Worm (Caenorhabditis elegans) whole organism, L3 larva: ENCODE measurements around the gene ttr-7.

Experiments
- ZK546.5 ChIP-seq: sonication (generic microtip); optimal IDR thresholded peaks from 2 replicates; lab custom pipeline; 2017; ENCODE audit warnings: missing biosample characterization, missing genetic modification characterization
- ama-1 ChIP-seq: fragments of 150-350 bp; optimal IDR thresholded peaks from 2 replicates; lab custom pipeline; 2018
- ceh-16 ChIP-seq: sonication (generic microtip); optimal IDR thresholded peaks from 2 replicates; lab custom pipeline; 2017; ENCODE audit warnings: missing biosample characterization, missing genetic modification characterization
- ceh-28 ChIP-seq: fragments of 150-350 bp; optimal IDR thresholded peaks from 2 replicates; lab custom pipeline; 2014; ENCODE audit warnings: missing biosample characterization, missing genetic modification reagents, missing genetic modification characterization
- ceh-82 ChIP-seq: fragments of 150-350 bp; optimal IDR thresholded peaks from 2 replicates; lab custom pipeline; 2014; ENCODE audit warnings: missing biosample characterization, missing genetic modification characterization
- daf-12 ChIP-seq: fragments of 150-350 bp; optimal IDR thresholded peaks from 2 replicates; lab custom pipeline; 2014; ENCODE audit warnings: missing biosample characterization, missing genetic modification reagents, missing genetic modification characterization
- egl-27 ChIP-seq: sonication (generic microtip); optimal IDR thresholded peaks from 4 replicates; lab custom pipeline; 2017; ENCODE audit warnings: missing biosample characterization, missing genetic modification reagents, missing genetic modification characterization
- egl-5 ChIP-seq: fragments of 150-350 bp; optimal IDR thresholded peaks from 2 replicates; lab custom pipeline; 2017; ENCODE audit warnings: missing biosample characterization, missing genetic modification reagents, missing genetic modification characterization, inconsistent platforms
- elt-1 ChIP-seq: fragments of 150-350 bp; optimal IDR thresholded peaks from 2 replicates; lab custom pipeline; 2014; ENCODE audit warnings: missing biosample characterization, missing genetic modification characterization
- elt-2 ChIP-seq: sonication (generic microtip); optimal IDR thresholded peaks from 2 replicates; lab custom pipeline; 2016; ENCODE audit warnings: missing genetic modification reagents, mild to moderate bottlenecking, missing genetic modification characterization, missing compliant biosample characterization
- eor-1 ChIP-seq, 2 experiments: fragments of 150-350 bp; optimal IDR thresholded peaks; 2 replicates each; lab custom pipeline; 2014 to 2018; ENCODE audit warnings: missing biosample characterization in 2 of 2, missing genetic modification characterization in 2 of 2
- fkh-10 ChIP-seq: sonication (generic microtip); optimal IDR thresholded peaks from 2 replicates; lab custom pipeline; 2017; ENCODE audit warnings: missing biosample characterization, missing genetic modification reagents, missing genetic modification characterization
- fkh-2 ChIP-seq: fragments of 150-350 bp; optimal IDR thresholded peaks from 2 replicates; lab custom pipeline; 2014; ENCODE audit warnings: missing biosample characterization, missing genetic modification reagents, missing genetic modification characterization
- fos-1 ChIP-seq: fragments of 150-350 bp; optimal IDR thresholded peaks from 2 replicates; lab custom pipeline; 2014; ENCODE audit warnings: missing biosample characterization, missing genetic modification characterization
- hmg-11 ChIP-seq: sonication (generic microtip); optimal IDR thresholded peaks from 2 replicates; lab custom pipeline; 2016; ENCODE audit warnings: missing genetic modification characterization, missing compliant biosample characterization
- jun-1 ChIP-seq: fragments of 150-350 bp; optimal IDR thresholded peaks from 2 replicates; lab custom pipeline; 2014; ENCODE audit warnings: missing biosample characterization, missing genetic modification reagents, missing genetic modification characterization
- lin-15B ChIP-seq: fragments of 150-350 bp; optimal IDR thresholded peaks from 2 replicates; lab custom pipeline; 2014; ENCODE audit warnings: missing biosample characterization, missing genetic modification characterization
- lin-39 ChIP-seq: fragments of 150-350 bp; optimal IDR thresholded peaks from 2 replicates; lab custom pipeline; 2018; ENCODE audit warnings: missing biosample characterization, missing genetic modification reagents, missing genetic modification characterization
- mml-1 ChIP-seq: fragments of 150-350 bp; sonication (generic microtip); optimal IDR thresholded peaks from 3 replicates; lab custom pipeline; 2014; ENCODE audit warnings: missing biosample characterization, missing genetic modification characterization
- nfya-1 ChIP-seq: sonication (generic microtip); optimal IDR thresholded peaks from 2 replicates; lab custom pipeline; 2017; ENCODE audit warnings: missing genetic modification characterization, mild to moderate bottlenecking, missing compliant biosample characterization, antibody characterized with exemption, moderate library complexity; ENCODE audit not compliant: insufficient read depth
- nhr-12 ChIP-seq: fragments of 150-350 bp; optimal IDR thresholded peaks from 2 replicates; lab custom pipeline; 2014; ENCODE audit warnings: missing biosample characterization, missing genetic modification characterization
- nhr-25 ChIP-seq: sonication (generic microtip); optimal IDR thresholded peaks from 2 replicates; lab custom pipeline; 2017; ENCODE audit warnings: missing biosample characterization, missing genetic modification characterization
- nhr-43 ChIP-seq: sonication (generic microtip); optimal IDR thresholded peaks from 2 replicates; lab custom pipeline; 2016; ENCODE audit warnings: mild to moderate bottlenecking, missing genetic modification characterization, missing compliant biosample characterization; ENCODE audit not compliant: poor library complexity, severe bottlenecking
- nhr-67 ChIP-seq: fragments of 150-350 bp; optimal IDR thresholded peaks from 2 replicates; lab custom pipeline; 2014; ENCODE audit warnings: missing biosample characterization, missing genetic modification characterization
- nhr-76 ChIP-seq: fragments of 150-350 bp; sonication (generic microtip); optimal IDR thresholded peaks from 5 replicates; lab custom pipeline; 2014; ENCODE audit warnings: missing biosample characterization, missing genetic modification characterization
- pqm-1 ChIP-seq: fragments of 150-350 bp; optimal IDR thresholded peaks from 2 replicates; lab custom pipeline; 2017; ENCODE audit warnings: missing biosample characterization, missing genetic modification characterization, inconsistent platforms
- sea-2 ChIP-seq: fragments of 150-350 bp; sonication (generic microtip); optimal IDR thresholded peaks from 4 replicates; lab custom pipeline; 2014; ENCODE audit warnings: missing biosample characterization, missing genetic modification reagents, missing genetic modification characterization
- skn-1 ChIP-seq: fragments of 150-350 bp; optimal IDR thresholded peaks from 2 replicates; lab custom pipeline; 2014; ENCODE audit warnings: missing biosample characterization, missing genetic modification characterization
- snpc-4 ChIP-seq: fragments of 150-350 bp; optimal IDR thresholded peaks from 2 replicates; lab custom pipeline; 2014; ENCODE audit warnings: missing biosample characterization, missing genetic modification characterization
- tbx-2 ChIP-seq: sonication (generic microtip); optimal IDR thresholded peaks from 2 replicates; lab custom pipeline; 2016; ENCODE audit warnings: mild to moderate bottlenecking, missing genetic modification characterization, missing compliant biosample characterization
- unc-39 ChIP-seq: sonication (generic microtip); optimal IDR thresholded peaks from 4 replicates; lab custom pipeline; 2017; ENCODE audit warnings: missing biosample characterization, missing genetic modification characterization
- unc-62 ChIP-seq: fragments of 150-350 bp; sonication (generic microtip); optimal IDR thresholded peaks from 4 replicates; lab custom pipeline; 2014; ENCODE audit warnings: missing biosample characterization, missing genetic modification reagents, missing genetic modification characterization
- ztf-11 ChIP-seq: fragments of 150-350 bp; optimal IDR thresholded peaks from 2 replicates; lab custom pipeline; 2014; ENCODE audit warnings: missing biosample characterization, missing genetic modification characterization
- ztf-4 ChIP-seq: fragments of 150-350 bp; optimal IDR thresholded peaks from 2 replicates; lab custom pipeline; 2014; ENCODE audit warnings: missing biosample characterization, missing genetic modification characterization

ttr-7 gene

ce11 chrIII:609549-609948 is 3.7 kb downstream of the ttr-7 start, which contains the start of gene best-17:
Gene best-17, minus strand, starts transcription at chrIII:609649.
- TF ChIP-seq daf-12 = no peak
- no peak for TF ChIP-seq nhr-43
- no peak for TF ChIP-seq unc-39 (tag; lab: Kevin White, UChicago)
- TF ChIP-seq lin-39 (tag; lab: Kevin White, UChicago) = no peak
- no peak for TF ChIP-seq sea-2 (GFP tag; lab: Kevin White, UChicago)
- TF ChIP-seq ZK546.5 = no peak
- no peak for TF ChIP-seq unc-62 (GFP tag; lab: Kevin White, UChicago)
- no peak for TF ChIP-seq snpc-4 (tag; lab: Kevin White, UChicago)
- TF ChIP-seq nhr-25 = no peak
- no peak for TF ChIP-seq hmg-11 (tag; lab: Kevin White, UChicago)
- no peak for TF ChIP-seq ztf-11 (tag; lab: Kevin White, UChicago)
- no peak for TF ChIP-seq jun-1 (tag; lab: Kevin White, UChicago)
- no peak for TF ChIP-seq elt-2 (tag; lab: Kevin White, UChicago)
- no peak for TF ChIP-seq nfya-1 (tag; lab: Kevin White, UChicago)
- no peak for TF ChIP-seq ceh-16 (tag; lab: Kevin White, UChicago)
- TF ChIP-seq nhr-76 = no peak
- TF ChIP-seq elt-1 (tag; lab: Kevin White, UChicago) = no peak
- no peak for TF ChIP-seq ceh-82 (tag; lab: Kevin White, UChicago)
- TF ChIP-seq ceh-28 (tag; lab: Kevin White, UChicago) = no peak
- no peak for TF ChIP-seq ama-1

ce11 chrIII:611900-612299 is 6.1 kb downstream of the ttr-7 start:
- TF ChIP-seq egl-27 (tag; lab: Kevin White, UChicago) (no peak), elt-2 (tag; lab: Kevin White, UChicago) (no peak)

- no peak for TF ChIP-seq fos-1 (tag; lab: Kevin White, UChicago)
- no peak for TF ChIP-seq nhr-43
- TF ChIP-seq fkh-2 (tag; lab: Kevin White, UChicago) = no peak
- TF ChIP-seq lin-39 (tag; lab: Kevin White, UChicago) = no peak
- no peak for TF ChIP-seq fkh-10
- TF ChIP-seq eor-1 (tag; optimal IDR thresholded peaks at IDR 0.05; lab: Kevin White, UChicago) = no peak
- no peak for TF ChIP-seq hmg-11 (tag; lab: Kevin White, UChicago)
- TF ChIP-seq lin-15B = no peak
- TF ChIP-seq mml-1 (tag; lab: Kevin White, UChicago) = no peak
- TF ChIP-seq ceh-16 (tag; lab: Kevin White, UChicago) = no peak
- TF ChIP-seq ceh-28 (tag; lab: Kevin White, UChicago) = no peak
- TF ChIP-seq ztf-4 (tag; lab: Kevin White, UChicago) = no peak
- TF ChIP-seq nhr-67 (tag; lab: Kevin White, UChicago) = no peak
- no peak for TF ChIP-seq egl-5 (tag; lab: Kevin White, UChicago)
- TF ChIP-seq skn-1 (tag; lab: Kevin White, UChicago) = no peak
- TF ChIP-seq elt-1 (tag; lab: Kevin White, UChicago) = no peak
- TF ChIP-seq pqm-1 (tag; lab: Kevin White, UChicago) = no peak
- no peak for TF ChIP-seq egl-27 (tag; lab: Kevin White, UChicago)
These were observed 7.0 kb downstream of the ttr-7 start for ce11 chrIII:612759-613158.

- TF ChIP-seq ceh-82 (tag; lab: Kevin White, UChicago) = no peak
- no peak for TF ChIP-seq fos-1 (tag; lab: Kevin White, UChicago)
- TF ChIP-seq elt-1 (tag; lab: Kevin White, UChicago) = no peak
- TF ChIP-seq egl-27 (tag; lab: Kevin White, UChicago) = no peak
- no peak for TF ChIP-seq hmg-11 (tag; lab: Kevin White, UChicago)
- TF ChIP-seq tbx-2 = no peak
- no peak for TF ChIP-seq lin-39 (tag; lab: Kevin White, UChicago)
- no peak for TF ChIP-seq snpc-4 (tag; lab: Kevin White, UChicago)
- no peak for TF ChIP-seq fkh-10
- no peak for TF ChIP-seq ztf-4 (tag; lab: Kevin White, UChicago)
- TF ChIP-seq nhr-12 (tag; lab: Kevin White, UChicago) = no peak
- no peak for TF ChIP-seq elt-2 (tag; lab: Kevin White, UChicago)
- no peak for TF ChIP-seq egl-5 (tag; lab: Kevin White, UChicago)
These were observed 8.6 kb downstream of the ttr-7 start, which contains the start of gene T19C3.3 for ce11 chrIII:614447-614846. Gene T19C3.3, minus strand, starts transcription at chrIII:614547.
